Fruit fly (Drosophila melanogaster) whole organism, pupa: ENCODE measurements around the gene unc-13.

Experiments
- CG13204 ChIP-seq: fragments of 200-800 bp; sonication (Bioruptor generic); optimal IDR thresholded peaks from 2 replicates; lab custom pipeline; 2018; ENCODE audit warnings: missing biosample characterization, mild to moderate bottlenecking, missing genetic modification characterization, moderate library complexity
- CG15710 ChIP-seq: fragments of 200-800 bp; sonication (Bioruptor generic); optimal IDR thresholded peaks from 2 replicates; lab custom pipeline; 2018; ENCODE audit warnings: missing biosample characterization, mild to moderate bottlenecking, missing genetic modification characterization, moderate library complexity
- CG17806 ChIP-seq: fragments of 200-800 bp; sonication (Bioruptor generic); optimal IDR thresholded peaks from 2 replicates; lab custom pipeline; 2018; ENCODE audit warnings: missing biosample characterization, mild to moderate bottlenecking, missing genetic modification characterization, moderate library complexity
- CG32121 ChIP-seq: fragments of 200-800 bp; sonication (Bioruptor generic); IDR thresholded peaks from 2 replicates; pipeline ENCODE4 v1.3.6; 2022; ENCODE audit warnings: missing biosample characterization, missing genetic modification characterization
- CG4496 ChIP-seq: fragments of 200-800 bp; sonication (Bioruptor generic); IDR thresholded peaks from 3 replicates; pipeline ENCODE4 v1.3.6; 2022; ENCODE audit warnings: missing biosample characterization, missing genetic modification characterization
- CG8159 ChIP-seq: fragments of 200-800 bp; sonication (Bioruptor generic); optimal IDR thresholded peaks from 3 replicates; lab custom pipeline; 2018; ENCODE audit warnings: missing biosample characterization, mild to moderate bottlenecking, missing genetic modification characterization, moderate library complexity
- CG8301 ChIP-seq: fragments of 200-800 bp; sonication (Bioruptor generic); optimal IDR thresholded peaks from 2 replicates; lab custom pipeline; 2018; ENCODE audit warnings: missing biosample characterization, mild to moderate bottlenecking, missing genetic modification characterization
- CG9948 ChIP-seq: fragments of 200-800 bp; sonication (Bioruptor generic); optimal IDR thresholded peaks from 2 replicates; lab custom pipeline; 2018; ENCODE audit warnings: missing biosample characterization, mild to moderate bottlenecking, missing genetic modification characterization, moderate library complexity
- EcR ChIP-seq: fragments of 200-800 bp; sonication (Bioruptor generic); optimal IDR thresholded peaks from 3 replicates; lab custom pipeline; 2019; ENCODE audit warnings: missing biosample characterization, missing genetic modification characterization, mild to moderate bottlenecking, moderate library complexity, missing genetic modification reagents
- Pif1B ChIP-seq: fragments of 200-800 bp; sonication (Bioruptor generic); optimal IDR thresholded peaks from 3 replicates; lab custom pipeline; 2016; ENCODE audit warnings: missing biosample characterization, missing genetic modification characterization
- gl ChIP-seq: fragments of 200-800 bp; sonication (Bioruptor generic); optimal IDR thresholded peaks from 2 replicates; lab custom pipeline; 2018; ENCODE audit warnings: missing biosample characterization, mild to moderate bottlenecking, missing genetic modification characterization
- rn ChIP-seq: fragments of 200-800 bp; sonication (Bioruptor generic); IDR thresholded peaks from 2 replicates; pipeline ENCODE4 v1.3.6; 2022; ENCODE audit warnings: missing biosample characterization, missing genetic modification characterization

DNA sequence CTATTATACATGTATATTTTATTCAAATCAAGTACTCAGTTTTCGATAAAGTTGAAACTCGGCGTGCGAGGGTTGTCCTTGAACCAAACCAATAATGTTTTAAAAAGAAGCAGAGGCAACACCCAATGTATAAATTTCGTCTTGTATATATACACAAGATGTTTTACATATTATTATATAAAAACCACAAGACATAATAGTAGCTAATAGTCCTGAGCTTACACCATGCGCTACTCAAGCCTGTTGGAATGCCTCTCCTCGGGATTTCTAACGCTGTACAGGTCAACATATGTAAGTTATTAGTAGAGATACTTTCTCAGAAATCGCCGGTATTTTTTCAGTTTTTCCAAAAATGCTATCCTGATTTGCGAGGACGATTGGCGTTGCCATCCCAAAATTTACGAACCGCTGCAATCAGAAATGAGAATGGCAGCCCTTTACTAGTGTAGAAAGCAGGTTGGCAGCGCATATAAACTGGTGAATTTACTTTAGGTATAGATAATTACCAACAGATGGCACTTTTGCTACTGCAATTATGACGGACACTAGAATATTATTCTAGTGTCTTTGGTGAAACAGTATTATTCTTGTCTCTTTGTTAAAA, 76.5 kb downstream of the unc-13 start:
- TF ChIP-seq Pif1B (GFP tag; lab: Kevin White, UChicago) (no peak), CG15710 (tag; lab: Kevin White, UChicago) (no peak), EcR (GFP tag; lab: Kevin White, UChicago) (no peak), CG4496 (GFP tag; lab: Robert Waterston, UW) (no peak), CG8159 (tag; lab: Kevin White, UChicago) (no peak), gl (no peak), CG13204 (no peak), rn (no peak), CG9948 (tag; lab: Kevin White, UChicago) (no peak), CG17806 (tag; lab: Kevin White, UChicago) (no peak), CG8301 (tag; lab: Kevin White, UChicago) (no peak), CG32121 (no peak)
